Worm (Caenorhabditis elegans) whole organism, early embryonic: ENCODE measurements around the gene spe-41.

Source experiments
- aly-1 ChIP-seq: sonication (generic microtip); optimal IDR thresholded peaks from 2 replicates; lab custom pipeline; 2016; ENCODE audit warnings: missing genetic modification characterization, missing compliant biosample characterization
- ama-1 ChIP-seq: fragments of 150-350 bp; optimal IDR thresholded peaks from 2 replicates; lab custom pipeline; 2014
- ceh-36 ChIP-seq: sonication (generic microtip); optimal IDR thresholded peaks from 2 replicates; lab custom pipeline; 2016; ENCODE audit warnings: missing genetic modification characterization, inconsistent platforms, missing compliant biosample characterization
- ets-7 ChIP-seq: sonication (generic microtip); optimal IDR thresholded peaks from 2 replicates; lab custom pipeline; 2016; ENCODE audit warnings: missing genotype, missing genetic modification characterization, missing compliant biosample characterization
- flt-1 ChIP-seq: fragments of 200-800 bp; sonication (Bioruptor generic); IDR thresholded peaks from 2 replicates; pipeline ENCODE4 v1.3.6; 2022; ENCODE audit warnings: missing genetic modification characterization, missing compliant biosample characterization
- hmg-4 ChIP-seq: fragments of 200-800 bp; sonication (Bioruptor generic); optimal IDR thresholded peaks from 2 replicates; lab custom pipeline; 2018; ENCODE audit warnings: mild to moderate bottlenecking, missing genetic modification characterization, missing compliant biosample characterization
- hnd-1 ChIP-seq: sonication (generic microtip); optimal IDR thresholded peaks from 2 replicates; lab custom pipeline; 2016; ENCODE audit warnings: missing genetic modification characterization, missing compliant biosample characterization
- pes-1 ChIP-seq: fragments of 200-800 bp; sonication (Bioruptor generic); IDR thresholded peaks from 2 replicates; pipeline ENCODE4 v1.3.6; 2022; ENCODE audit warnings: missing genetic modification reagents, missing genetic modification characterization, missing compliant biosample characterization
- sea-1 ChIP-seq: fragments of 200-800 bp; sonication (Bioruptor generic); conservative IDR thresholded peaks from 2 replicates; pipeline ENCODE4 v1.3.6; 2022; ENCODE audit warnings: missing genetic modification characterization, missing compliant biosample characterization
- tra-4 ChIP-seq: sonication (generic microtip); optimal IDR thresholded peaks from 2 replicates; lab custom pipeline; 2017; ENCODE audit warnings: missing genetic modification characterization, missing compliant biosample characterization

DNA sequence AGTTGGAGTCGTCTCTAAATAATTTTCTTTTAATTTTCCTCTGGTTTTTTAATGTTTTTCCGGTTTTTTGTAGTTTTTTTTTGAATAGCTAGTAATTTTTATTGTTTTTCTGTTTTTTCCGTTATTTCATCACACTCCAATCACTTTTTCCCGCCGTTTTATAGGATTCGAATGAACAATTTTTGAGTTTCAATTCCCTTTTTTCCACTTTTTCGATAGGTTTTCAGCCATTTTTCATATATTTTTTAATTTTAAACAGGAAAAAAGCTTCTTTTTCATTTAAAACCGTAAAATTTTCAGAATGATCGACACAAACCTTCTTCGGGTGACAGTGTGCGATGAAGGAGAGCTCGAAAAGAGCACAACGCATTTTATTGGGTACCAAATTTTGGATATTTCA, 17.4 kb upstream of the spe-41 start, which contains the start of gene pph-6:
- TF ChIP-seq sea-1 (no peak), hnd-1 (no peak), ama-1 (lab: Kevin White, UChicago) (no peak), aly-1 (tag; lab: Kevin White, UChicago) (no peak), tra-4 (tag; lab: Kevin White, UChicago) (no peak), flt-1 (GFP tag; lab: Robert Waterston, UW) (no peak), pes-1 (no peak), ets-7 (tag; lab: Kevin White, UChicago) (no peak), ceh-36 (tag; lab: Kevin White, UChicago) (no peak), hmg-4 (no peak)
